Worm (Caenorhabditis elegans): Measurements from ENCODE around the gene Y116A8B.4.

- TF ChIP-seq nhr-76 (tag; optimal IDR thresholded peaks at IDR 0.05) (no peak), nhr-12 (tag; optimal IDR thresholded peaks at IDR 0.05) (no peak), nhr-28 (tag; optimal IDR thresholded peaks at IDR 0.05) (no peak), mep-1 (tag; optimal IDR thresholded peaks at IDR 0.05) (no peak), ceh-83 (GFP tag; optimal IDR thresholded peaks at IDR 0.05) (no peak), ztf-11 (tag; optimal IDR thresholded peaks at IDR 0.05) (no peak), flh-1 (GFP tag; optimal IDR thresholded peaks at IDR 0.05) (no peak), blmp-1 (tag; optimal IDR thresholded peaks at IDR 0.05) (no peak)
Observed at ce11 chrIV:17179071-17179470, 44.5 kb upstream of the Y116A8B.4 start.
